Worm (Caenorhabditis elegans): ENCODE data around the gene T05B4.8.

T05B4.8 gene

ce11 chrV:4118332-4118731 lies 2.4 kb upstream of the T05B4.8 start, which contains the start of gene T05B4.9:
Gene T05B4.9, minus strand, starts transcription at chrV:4118432.
- TF ChIP-seq nhr-237 (tag; optimal IDR thresholded peaks at IDR 0.05) (no peak), sma-3 (GFP tag; optimal IDR thresholded peaks at IDR 0.05) (no peak), gmeb-1 (tag; optimal IDR thresholded peaks at IDR 0.05) (no peak), aly-2 (tag; optimal IDR thresholded peaks at IDR 0.05) (no peak), dmd-4 (tag; optimal IDR thresholded peaks at IDR 0.05) (no peak), sma-9 (GFP tag; optimal IDR thresholded peaks at IDR 0.05) (no peak), sma-9 (tag; optimal IDR thresholded peaks at IDR 0.05) (no peak), ZK546.5 (tag; optimal IDR thresholded peaks at IDR 0.05) (no peak), elt-3 (tag; optimal IDR thresholded peaks at IDR 0.05) (no peak), lin-11 (tag; optimal IDR thresholded peaks at IDR 0.05) (no peak), F13H6.1 (tag; optimal IDR thresholded peaks at IDR 0.05) (no peak), nhr-77 (tag; optimal IDR thresholded peaks at IDR 0.05) (no peak), lin-13 (GFP tag; optimal IDR thresholded peaks at IDR 0.05) (no peak), ztf-11 (tag; optimal IDR thresholded peaks at IDR 0.05) (no peak), mbf-1 (tag; optimal IDR thresholded peaks at IDR 0.05) (no peak)

- TF ChIP-seq nhr-25 (tag; optimal IDR thresholded peaks at IDR 0.05) (no peak), skn-1 (tag; optimal IDR thresholded peaks at IDR 0.05) (no peak), egl-27 (tag; optimal IDR thresholded peaks at IDR 0.05) (no peak), ztf-1 (GFP tag; conservative IDR thresholded peaks at IDR 0.05) (no peak), sma-3 (GFP tag; optimal IDR thresholded peaks at IDR 0.05) (no peak), nhr-10 (tag; optimal IDR thresholded peaks at IDR 0.05) (no peak), ztf-11 (tag; optimal IDR thresholded peaks at IDR 0.05) (no peak), blmp-1 (tag; optimal IDR thresholded peaks at IDR 0.05; ENCODE audit: insufficient read depth) (no peak), nhr-6 (tag; optimal IDR thresholded peaks at IDR 0.05) (no peak), sma-9 (GFP tag; optimal IDR thresholded peaks at IDR 0.05) (no peak), sma-9 (tag; optimal IDR thresholded peaks at IDR 0.05) (no peak), sem-4 (tag; optimal IDR thresholded peaks at IDR 0.05) (no peak), gmeb-1 (tag; optimal IDR thresholded peaks at IDR 0.05) (no peak), zag-1 (tag; optimal IDR thresholded peaks at IDR 0.05) (no peak), lin-11 (tag; optimal IDR thresholded peaks at IDR 0.05) (no peak)
Observed at ce11 chrV:4114627-4115026, 1.3 kb downstream of the T05B4.8 start, which contains the start of gene srw-133. Gene srw-133, minus strand, starts transcription at chrV:4114727.

DNA sequence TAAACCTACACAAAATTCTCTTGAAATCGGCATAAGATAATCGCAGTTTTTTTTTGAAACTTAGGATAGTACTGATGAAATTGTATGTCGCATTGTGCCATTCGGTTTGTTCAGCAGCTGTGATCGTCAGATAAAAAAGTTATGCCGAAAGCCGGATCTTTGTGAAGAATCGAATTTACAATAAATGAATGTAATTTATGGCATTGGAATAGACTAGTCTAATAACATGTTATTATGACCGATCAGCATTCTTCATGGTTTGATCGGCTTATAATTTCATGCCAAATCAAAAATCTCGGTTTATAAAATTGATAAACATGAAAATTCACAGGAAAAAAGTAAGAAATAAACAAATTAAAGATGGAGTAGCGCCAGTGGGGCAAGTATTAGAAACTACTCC lies 3.5 kb downstream of the T05B4.8 start, which contains the start of gene srw-134:
Gene srw-134, minus strand, starts transcription at position 101 of the 400 bp plus-strand sequence.
- TF ChIP-seq blmp-1 (tag; optimal IDR thresholded peaks at IDR 0.05; ENCODE audit: insufficient read depth) (no peak), fos-1 (tag; optimal IDR thresholded peaks at IDR 0.05) (no peak), zag-1 (tag; optimal IDR thresholded peaks at IDR 0.05) (no peak), nhr-11 (tag; optimal IDR thresholded peaks at IDR 0.05) (no peak), Y55F3AM.14 (GFP tag; optimal IDR thresholded peaks at IDR 0.05) (no peak), nhr-129 (tag; optimal IDR thresholded peaks at IDR 0.05) (no peak), elt-3 (tag; optimal IDR thresholded peaks at IDR 0.05) (no peak), alr-1 (tag; optimal IDR thresholded peaks at IDR 0.05) (no peak), nhr-6 (tag; optimal IDR thresholded peaks at IDR 0.05) (no peak), mdl-1 (tag; optimal IDR thresholded peaks at IDR 0.05) (no peak), crh-2 (tag; optimal IDR thresholded peaks at IDR 0.05) (no peak), peb-1 (tag; optimal IDR thresholded peaks at IDR 0.05) (no peak), ceh-82 (tag; optimal IDR thresholded peaks at IDR 0.05) (no peak), skn-1 (tag; optimal IDR thresholded peaks at IDR 0.05) (no peak), R02D3.7 (tag; optimal IDR thresholded peaks at IDR 0.05) (no peak), unc-39 (tag; optimal IDR thresholded peaks at IDR 0.05) (no peak), ceh-16 (tag; optimal IDR thresholded peaks at IDR 0.05) (no peak), sma-9 (GFP tag; optimal IDR thresholded peaks at IDR 0.05) (no peak), sma-9 (tag; optimal IDR thresholded peaks at IDR 0.05) (no peak)

- TF ChIP-seq R02D3.7 (tag; optimal IDR thresholded peaks at IDR 0.05): no peak
- TF ChIP-seq ceh-16 (tag; optimal IDR thresholded peaks at IDR 0.05): no peak
- no peak for TF ChIP-seq nhr-11 (tag; optimal IDR thresholded peaks at IDR 0.05)
- TF ChIP-seq nhr-23 (tag; optimal IDR thresholded peaks at IDR 0.05): no peak
- no peak for TF ChIP-seq ama-1 (optimal IDR thresholded peaks at IDR 0.05)
- no peak for TF ChIP-seq aly-2 (tag; optimal IDR thresholded peaks at IDR 0.05)
- no peak for TF ChIP-seq gmeb-1 (tag; optimal IDR thresholded peaks at IDR 0.05)
- no peak for TF ChIP-seq alr-1 (tag; optimal IDR thresholded peaks at IDR 0.05)
- TF ChIP-seq sem-4 (tag; optimal IDR thresholded peaks at IDR 0.05): no peak
- TF ChIP-seq peb-1 (tag; optimal IDR thresholded peaks at IDR 0.05): no peak
- no peak for TF ChIP-seq crh-2 (tag; optimal IDR thresholded peaks at IDR 0.05)
- TF ChIP-seq ztf-4 (tag; optimal IDR thresholded peaks at IDR 0.05): no peak
- no peak for TF ChIP-seq elt-1 (tag; optimal IDR thresholded peaks at IDR 0.05)
- no peak for TF ChIP-seq fos-1 (tag; optimal IDR thresholded peaks at IDR 0.05)
- no peak for TF ChIP-seq lin-11 (tag; optimal IDR thresholded peaks at IDR 0.05)
Observed at ce11 chrV:4109873-4110272, 6.1 kb downstream of the T05B4.8 start, which contains the start of gene clc-18. Gene clc-18, minus strand, starts transcription at chrV:4109973.
